Worm (Caenorhabditis elegans) whole organism, young adult: Measurements from ENCODE around the gene Y82E9BL.12.

Experiments used
- B0261.1 ChIP-seq: sonication (generic microtip); optimal IDR thresholded peaks from 2 replicates; lab custom pipeline; 2016; ENCODE audit warnings: mild to moderate bottlenecking, missing genetic modification characterization, moderate library complexity, missing compliant biosample characterization
- B0336.3 ChIP-seq: fragments of 200-800 bp; sonication (Bioruptor generic); IDR thresholded peaks from 2 replicates; pipeline ENCODE4 v1.3.6; 2022; ENCODE audit warnings: missing genetic modification characterization, missing compliant biosample characterization
- C17E4.6 ChIP-seq: fragments of 200-800 bp; sonication (Bioruptor generic); IDR thresholded peaks from 2 replicates; pipeline ENCODE4 v1.3.6; 2022; ENCODE audit warnings: missing genetic modification reagents, missing genetic modification characterization, missing compliant biosample characterization
- F52B5.7 ChIP-seq: sonication (generic microtip); optimal IDR thresholded peaks from 2 replicates; lab custom pipeline; 2016; ENCODE audit warnings: mild to moderate bottlenecking, missing genetic modification characterization, missing compliant biosample characterization
- F57C9.4 ChIP-seq: sonication (generic microtip); optimal IDR thresholded peaks from 2 replicates; lab custom pipeline; 2017; ENCODE audit warnings: mild to moderate bottlenecking, missing genetic modification characterization, missing compliant biosample characterization
- K11D2.4 ChIP-seq: fragments of 200-800 bp; sonication (Bioruptor generic); IDR thresholded peaks from 2 replicates; pipeline ENCODE4 v1.3.6; 2022; ENCODE audit warnings: missing genetic modification reagents, missing genetic modification characterization, missing compliant biosample characterization
- K12H6.12 ChIP-seq: fragments of 200-800 bp; sonication (Bioruptor generic); optimal IDR thresholded peaks from 2 replicates; lab custom pipeline; 2018; ENCODE audit warnings: mild to moderate bottlenecking, missing genetic modification characterization, missing compliant biosample characterization
- T07F8.4 ChIP-seq: sonication (generic microtip); optimal IDR thresholded peaks from 2 replicates; lab custom pipeline; 2016; ENCODE audit warnings: mild to moderate bottlenecking, missing genetic modification characterization, moderate library complexity, missing compliant biosample characterization
- Y67H2A.10 ChIP-seq: fragments of 200-800 bp; sonication (Bioruptor generic); conservative IDR thresholded peaks from 2 replicates; pipeline ENCODE4 v1.3.6; 2022; ENCODE audit warnings: missing genetic modification reagents, missing genetic modification characterization, missing compliant biosample characterization
- Y79H2A.3 ChIP-seq: fragments of 200-800 bp; sonication (Bioruptor generic); conservative IDR thresholded peaks from 2 replicates; pipeline ENCODE4 v1.3.6; 2022; ENCODE audit warnings: missing genetic modification reagents, missing genetic modification characterization, missing compliant biosample characterization
- attf-5 ChIP-seq: fragments of 200-800 bp; sonication (Bioruptor generic); optimal IDR thresholded peaks from 2 replicates; lab custom pipeline; 2018; ENCODE audit warnings: mild to moderate bottlenecking, missing genetic modification characterization, missing compliant biosample characterization
- cebp-1 ChIP-seq, 2 experiments: fragments of 200-800 bp in 1 of 2; sonication (Bioruptor generic) in 1 of 2; sonication (generic microtip) in 1 of 2; IDR thresholded peaks in 1 of 2; optimal IDR thresholded peaks in 1 of 2; 2 replicates each; pipeline versions ENCODE4 v1.3.6 to Lab custom; 2017 to 2022; ENCODE audit warnings: missing compliant biosample characterization in 2 of 2, missing genetic modification characterization in 2 of 2, mild to moderate bottlenecking in 1 of 2, missing genetic modification reagents in 1 of 2, moderate library complexity in 1 of 2
- cebp-2 ChIP-seq: fragments of 200-800 bp; sonication (Bioruptor generic); IDR thresholded peaks from 2 replicates; pipeline ENCODE4 v1.3.6; 2022; ENCODE audit warnings: missing genetic modification characterization, missing compliant biosample characterization
- ceh-100 ChIP-seq: fragments of 200-800 bp; sonication (Bioruptor generic); IDR thresholded peaks from 2 replicates; pipeline ENCODE4 v1.3.6; 2022; ENCODE audit warnings: missing genetic modification reagents, missing genetic modification characterization, missing compliant biosample characterization
- ceh-27 ChIP-seq: fragments of 200-800 bp; sonication (Bioruptor generic); optimal IDR thresholded peaks from 2 replicates; lab custom pipeline; 2018; ENCODE audit warnings: mild to moderate bottlenecking, missing genetic modification characterization, moderate library complexity, missing compliant biosample characterization
- chd-7 ChIP-seq: sonication (generic microtip); optimal IDR thresholded peaks from 2 replicates; lab custom pipeline; 2016; ENCODE audit warnings: mild to moderate bottlenecking, missing genetic modification characterization, moderate library complexity, missing compliant biosample characterization
- die-1 ChIP-seq: sonication (generic microtip); optimal IDR thresholded peaks from 2 replicates; lab custom pipeline; 2016; ENCODE audit warnings: missing genotype, mild to moderate bottlenecking, missing genetic modification characterization, missing compliant biosample characterization
- efl-1 ChIP-seq: fragments of 150-350 bp; optimal IDR thresholded peaks from 2 replicates; lab custom pipeline; 2014; ENCODE audit warnings: missing biosample characterization, missing genetic modification reagents, missing genetic modification characterization
- egl-44 ChIP-seq: fragments of 200-800 bp; sonication (Bioruptor generic); IDR thresholded peaks from 2 replicates; pipeline ENCODE4 v1.3.6; 2022; ENCODE audit warnings: missing genetic modification reagents, missing genetic modification characterization, missing compliant biosample characterization
- ets-4 ChIP-seq: fragments of 200-800 bp; sonication (Bioruptor generic); optimal IDR thresholded peaks from 2 replicates; lab custom pipeline; 2018; ENCODE audit warnings: mild to moderate bottlenecking, missing genetic modification characterization, missing compliant biosample characterization
- gei-17 ChIP-seq: fragments of 200-800 bp; sonication (Bioruptor generic); optimal IDR thresholded peaks from 2 replicates; lab custom pipeline; 2018; ENCODE audit warnings: mild to moderate bottlenecking, missing genetic modification characterization, missing compliant biosample characterization
- him-1 ChIP-seq: sonication (generic microtip); optimal IDR thresholded peaks from 2 replicates; lab custom pipeline; 2016; ENCODE audit warnings: missing genotype, missing genetic modification reagents, missing genetic modification characterization, missing compliant biosample characterization
- hmg-20 ChIP-seq: fragments of 200-800 bp; sonication (Bioruptor generic); IDR thresholded peaks from 2 replicates; pipeline ENCODE4 v1.3.6; 2022; ENCODE audit warnings: missing genetic modification reagents, missing genetic modification characterization, missing compliant biosample characterization
- lin-40 ChIP-seq: sonication (generic microtip); optimal IDR thresholded peaks from 2 replicates; lab custom pipeline; 2016; ENCODE audit warnings: missing genetic modification characterization, mild to moderate bottlenecking, missing compliant biosample characterization, missing genotype, missing genetic modification reagents
- lin-54 ChIP-seq: fragments of 200-800 bp; sonication (Bioruptor generic); optimal IDR thresholded peaks from 2 replicates; lab custom pipeline; 2018; ENCODE audit warnings: mild to moderate bottlenecking, missing genetic modification characterization, missing compliant biosample characterization
- lir-1 ChIP-seq: fragments of 200-800 bp; sonication (Bioruptor generic); conservative IDR thresholded peaks from 2 replicates; pipeline ENCODE4 v1.3.6; 2022; ENCODE audit warnings: missing genetic modification reagents, missing genetic modification characterization, missing compliant biosample characterization
- lsl-1 ChIP-seq: fragments of 200-800 bp; sonication (Bioruptor generic); optimal IDR thresholded peaks from 2 replicates; lab custom pipeline; 2018; ENCODE audit warnings: mild to moderate bottlenecking, missing genetic modification characterization, moderate library complexity, missing compliant biosample characterization
- madf-3 ChIP-seq: fragments of 200-800 bp; sonication (Bioruptor generic); IDR thresholded peaks from 2 replicates; pipeline ENCODE4 v1.3.6; 2022; ENCODE audit warnings: missing genetic modification reagents, missing genetic modification characterization, missing compliant biosample characterization
- mxl-1 ChIP-seq: sonication (generic microtip); optimal IDR thresholded peaks from 2 replicates; lab custom pipeline; 2016; ENCODE audit warnings: missing genetic modification characterization, missing compliant biosample characterization
- nfyb-1 ChIP-seq: fragments of 200-800 bp; sonication (Bioruptor generic); IDR thresholded peaks from 2 replicates; pipeline ENCODE4 v1.3.6; 2022; ENCODE audit warnings: missing genetic modification reagents, missing genetic modification characterization, missing compliant biosample characterization
- nhr-80 ChIP-seq: sonication (generic microtip); optimal IDR thresholded peaks from 2 replicates; lab custom pipeline; 2016; ENCODE audit warnings: missing genetic modification characterization, missing compliant biosample characterization
- pha-4 ChIP-seq: fragments of 150-350 bp; sonication (generic microtip); optimal IDR thresholded peaks from 2 replicates; lab custom pipeline; 2014; ENCODE audit warnings: missing biosample characterization, missing genetic modification reagents, missing genetic modification characterization
- sdz-38 ChIP-seq: sonication (generic microtip); optimal IDR thresholded peaks from 2 replicates; lab custom pipeline; 2016; ENCODE audit warnings: missing genotype, missing genetic modification characterization, missing compliant biosample characterization
- somi-1 ChIP-seq: fragments of 200-800 bp; sonication (Bioruptor generic); optimal IDR thresholded peaks from 2 replicates; lab custom pipeline; 2018; ENCODE audit warnings: mild to moderate bottlenecking, missing genetic modification characterization, missing compliant biosample characterization
- tbx-9 ChIP-seq: sonication (generic microtip); optimal IDR thresholded peaks from 2 replicates; lab custom pipeline; 2016; ENCODE audit warnings: borderline replicate concordance, missing genetic modification characterization, inconsistent platforms, missing compliant biosample characterization
- unc-62 ChIP-seq: fragments of 150-350 bp; optimal IDR thresholded peaks from 2 replicates; lab custom pipeline; 2014; ENCODE audit warnings: missing biosample characterization, missing genetic modification reagents, missing genetic modification characterization
- zfh-2 ChIP-seq: fragments of 200-800 bp; sonication (Bioruptor generic); conservative IDR thresholded peaks from 2 replicates; pipeline ENCODE4 v1.3.6; 2022; ENCODE audit warnings: missing genetic modification reagents, missing genetic modification characterization, missing compliant biosample characterization
- ztf-22 ChIP-seq: fragments of 200-800 bp; sonication (Bioruptor generic); optimal IDR thresholded peaks from 2 replicates; lab custom pipeline; 2018; ENCODE audit warnings: mild to moderate bottlenecking, missing genetic modification characterization, moderate library complexity, missing compliant biosample characterization
- ztf-3 ChIP-seq: fragments of 200-800 bp; sonication (Bioruptor generic); optimal IDR thresholded peaks from 2 replicates; lab custom pipeline; 2018; ENCODE audit warnings: mild to moderate bottlenecking, missing genetic modification characterization, missing compliant biosample characterization

Y82E9BL.12 gene

DNA sequence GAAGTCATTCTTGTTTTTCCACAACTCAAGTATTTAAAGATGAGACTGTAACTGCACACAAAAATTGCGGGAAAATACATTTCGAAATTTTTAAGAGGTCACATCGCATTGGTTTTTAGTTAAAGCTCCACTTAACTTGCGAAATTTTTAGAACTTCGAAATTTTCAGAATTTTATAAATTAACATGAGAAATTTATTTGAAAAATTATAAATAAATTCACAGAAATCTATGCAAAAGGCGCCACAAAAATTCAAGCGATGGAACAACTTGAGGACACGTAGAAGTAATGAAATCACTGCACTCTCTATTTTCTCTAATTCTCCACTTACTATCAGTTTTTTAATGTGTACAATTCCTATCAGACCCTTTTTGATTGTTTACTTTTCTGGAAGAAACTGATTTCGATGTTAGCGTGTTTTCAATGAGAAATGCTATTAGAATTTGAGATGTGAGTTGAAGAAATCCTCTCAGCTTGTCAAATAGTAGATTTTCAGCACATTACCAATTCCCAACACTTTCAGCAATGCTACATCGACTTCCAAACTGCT lies 37.5 kb upstream of the Y82E9BL.12 start, which contains the start of gene fbxa-31:
fbxa-31 (minus strand) TSS at position 51 of the 549 bp plus-strand sequence.
- TF ChIP-seq cebp-1 (GFP tag; IDR thresholded peaks at IDR 0.05; lab: Robert Waterston, UW): no peak
- peak; percentile 23 for TF ChIP-seq cebp-1 (tag; optimal IDR thresholded peaks at IDR 0.05; lab: Kevin White, UChicago)
- TF ChIP-seq nhr-80: peak; percentile 45
- TF ChIP-seq B0261.1 (tag; lab: Kevin White, UChicago): no peak

DNA sequence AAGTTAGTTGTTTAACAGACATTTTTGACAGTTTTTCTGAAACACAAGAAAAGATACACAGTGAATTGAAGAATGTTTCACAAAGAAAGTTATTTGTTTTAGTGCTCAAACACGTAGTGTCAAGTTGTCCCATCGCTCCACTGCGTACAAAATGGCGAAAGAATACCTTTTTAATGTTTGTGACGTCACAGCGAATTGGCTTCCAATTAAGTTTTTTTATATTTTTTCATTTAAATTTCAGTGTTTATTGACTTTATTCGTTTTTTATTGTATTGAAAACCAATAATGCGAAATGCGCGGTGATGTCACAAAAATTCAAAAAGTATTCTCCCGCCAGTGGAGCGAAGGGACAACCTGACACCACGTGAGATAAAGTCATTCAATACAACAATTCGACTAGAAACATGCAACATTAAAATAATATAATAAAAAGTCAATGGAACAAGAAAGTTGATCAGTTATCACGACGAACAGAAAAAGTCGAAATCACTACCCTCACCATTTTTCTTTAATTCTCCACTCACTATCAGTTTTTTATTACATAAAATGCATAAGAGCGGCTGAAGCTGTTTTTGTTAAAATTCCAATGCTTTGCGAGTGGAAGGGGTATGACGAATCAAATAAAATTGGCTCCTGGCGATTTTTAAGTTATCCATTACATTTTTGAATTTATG lies 35.2 kb upstream of the Y82E9BL.12 start, which contains the start of gene fbxa-29:
fbxa-29 (minus strand) TSS at position 51 of the 674 bp plus-strand sequence.
- TF ChIP-seq die-1 (tag; lab: Kevin White, UChicago) (no peak), nhr-80 (peak; percentile 30)

DNA sequence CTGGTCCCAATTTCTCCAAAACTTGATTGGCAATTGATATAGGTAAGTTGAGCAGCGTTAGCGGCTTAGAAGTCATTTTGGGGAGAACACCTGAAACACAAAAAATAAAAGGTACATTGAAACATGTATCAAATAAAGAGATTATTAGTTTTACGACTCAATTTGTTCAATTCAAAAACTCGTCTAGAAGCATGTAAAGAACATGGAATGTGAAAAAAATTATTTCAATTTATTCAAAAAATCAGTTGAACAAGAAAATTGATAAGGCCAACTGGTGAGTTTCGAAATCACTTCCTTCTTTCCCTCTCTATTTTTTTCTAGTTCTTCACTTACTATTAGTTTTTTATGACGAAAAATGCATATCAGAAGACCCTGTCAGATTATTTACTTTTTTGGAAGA lies 33.5 kb upstream of the Y82E9BL.12 start, which contains the start of gene fbxa-30:
fbxa-30 (minus strand) TSS at position 101 of the 400 bp plus-strand sequence.
- TF ChIP-seq efl-1 (GFP tag; lab: Kevin White, UChicago) (no peak), nhr-80 (peak; percentile 5), cebp-1 (GFP tag; IDR thresholded peaks at IDR 0.05; lab: Robert Waterston, UW) (no peak), cebp-1 (tag; optimal IDR thresholded peaks at IDR 0.05; lab: Kevin White, UChicago) (peak; percentile 57)
- TF ChIP-seq, all 124 proteins: peak for 2

DNA sequence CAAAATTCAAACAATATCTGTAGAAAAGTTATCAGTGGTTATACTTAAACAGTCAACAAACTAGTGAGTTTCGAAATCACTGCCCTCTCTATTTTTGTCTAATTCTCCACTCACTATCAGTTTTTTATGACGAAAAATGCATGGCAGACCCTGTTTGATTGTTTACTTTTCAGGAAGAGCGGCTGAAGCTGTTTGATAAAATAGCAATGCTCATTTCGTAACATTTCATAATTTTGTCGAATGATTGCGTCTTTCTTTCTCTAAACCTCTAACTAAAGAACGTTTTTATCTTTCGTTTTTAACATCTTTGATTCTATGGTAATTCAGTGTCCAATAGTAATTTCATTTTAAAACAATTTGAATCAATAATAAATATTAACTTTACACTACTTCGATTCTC lies 29.8 kb upstream of the Y82E9BL.12 start:
- TF ChIP-seq B0336.3 (GFP tag; lab: Robert Waterston, UW): no peak; the same call in 1 of the 2 replicates
- TF ChIP-seq F52B5.7 (tag; lab: Kevin White, UChicago): no peak
- TF ChIP-seq hmg-20 (GFP tag; lab: Robert Waterston, UW): no peak
- no peak for TF ChIP-seq cebp-2
- TF ChIP-seq madf-3: no peak
- no peak for TF ChIP-seq F57C9.4 (tag; lab: Kevin White, UChicago)
- TF ChIP-seq attf-5: peak; percentile 86
- TF ChIP-seq K12H6.12: no peak
- TF ChIP-seq egl-44 (GFP tag; lab: Robert Waterston, UW): peak; percentile 52; the same call in 1 of the 2 replicates
- no peak for TF ChIP-seq sdz-38 (tag; lab: Kevin White, UChicago)
- no peak for TF ChIP-seq gei-17 (GFP tag; lab: Kevin White, UChicago)
- TF ChIP-seq ceh-100 (GFP tag; lab: Robert Waterston, UW): no peak
- no peak for TF ChIP-seq K11D2.4
- no peak for TF ChIP-seq lir-1 (GFP tag; lab: Robert Waterston, UW)
- no peak for TF ChIP-seq efl-1 (GFP tag; lab: Kevin White, UChicago)
- peak; percentile 64 for TF ChIP-seq ztf-22
- TF ChIP-seq unc-62 (GFP tag; lab: Kevin White, UChicago): peak; percentile 69
- TF ChIP-seq nfyb-1 (GFP tag; lab: Robert Waterston, UW): peak; percentile 69; the same call in 1 of the 2 replicates
- TF ChIP-seq lin-40 (tag; lab: Kevin White, UChicago): peak; percentile 2
- TF ChIP-seq cebp-1 (GFP tag; IDR thresholded peaks at IDR 0.05; lab: Robert Waterston, UW): peak; percentile 97
- TF ChIP-seq cebp-1 (tag; optimal IDR thresholded peaks at IDR 0.05; lab: Kevin White, UChicago): peak; percentile 98
- TF ChIP-seq ceh-27 (GFP tag; lab: Kevin White, UChicago): no peak
- TF ChIP-seq Y79H2A.3 (GFP tag; lab: Robert Waterston, UW): no peak
- TF ChIP-seq ets-4: peak; percentile 86
- no peak for TF ChIP-seq lsl-1 (GFP tag; lab: Kevin White, UChicago)
- no peak for TF ChIP-seq Y67H2A.10 (GFP tag; lab: Robert Waterston, UW)
- TF ChIP-seq tbx-9 (tag; lab: Kevin White, UChicago): no peak
- no peak for TF ChIP-seq somi-1 (GFP tag; lab: Kevin White, UChicago)
- TF ChIP-seq T07F8.4 (tag; lab: Kevin White, UChicago): no peak
- TF ChIP-seq zfh-2 (GFP tag; lab: Robert Waterston, UW): no peak
- no peak for TF ChIP-seq lin-54 (GFP tag; lab: Kevin White, UChicago)
- TF ChIP-seq chd-7: no peak
- no peak for TF ChIP-seq mxl-1 (tag; lab: Kevin White, UChicago)
- TF ChIP-seq him-1 (tag; lab: Kevin White, UChicago): no peak
- peak; percentile 89 for TF ChIP-seq pha-4 (tag; lab: Kevin White, UChicago)
- TF ChIP-seq ztf-3: no peak
- no peak for TF ChIP-seq C17E4.6 (GFP tag; lab: Robert Waterston, UW)
- peak; percentile 97 for TF ChIP-seq nhr-80
- no peak for TF ChIP-seq B0261.1 (tag; lab: Kevin White, UChicago)
